Fruit fly (Drosophila melanogaster): ENCODE data around the gene CG32263.

- TF ChIP-seq Myc (optimal IDR thresholded peaks at IDR 0.05) (no peak), tai (GFP tag; optimal IDR thresholded peaks at IDR 0.05) (no peak), CG9705 (GFP tag; optimal IDR thresholded peaks at IDR 0.05) (no peak), Hnf4 (GFP tag; optimal IDR thresholded peaks at IDR 0.05) (no peak), Dfd (GFP tag; optimal IDR thresholded peaks at IDR 0.05) (no peak), br (GFP tag; optimal IDR thresholded peaks at IDR 0.05) (no peak), Rel (GFP tag; optimal IDR thresholded peaks at IDR 0.05) (no peak), Rel (tag; optimal IDR thresholded peaks at IDR 0.05) (no peak), dmrt93B (GFP tag; optimal IDR thresholded peaks at IDR 0.05) (no peak), dsf (GFP tag; optimal IDR thresholded peaks at IDR 0.05; ENCODE audit: borderline replicate concordance) (no peak), Hr83 (GFP tag; optimal IDR thresholded peaks at IDR 0.05; ENCODE audit: poor library complexity, severe bottlenecking) (no peak), Hr78 (GFP tag; optimal IDR thresholded peaks at IDR 0.05) (no peak)
Observed at dm6 chr3L:3845815-3846375, 35.0 kb upstream of the CG32263 start, which contains the start of gene Awh.

Data from whole organism, wandering third instar larva.